Worm (Caenorhabditis elegans) whole organism, early embryonic: Measurements from ENCODE around the gene zipt-7.1.

Experiments
- F13C5.2 ChIP-seq: sonication (generic microtip); optimal IDR thresholded peaks from 2 replicates; lab custom pipeline; 2017; ENCODE audit warnings: mild to moderate bottlenecking, missing genetic modification characterization, inconsistent platforms, missing compliant biosample characterization
- ama-1 ChIP-seq: fragments of 150-350 bp; optimal IDR thresholded peaks from 2 replicates; lab custom pipeline; 2014
- flt-1 ChIP-seq: fragments of 200-800 bp; sonication (Bioruptor generic); IDR thresholded peaks from 2 replicates; pipeline ENCODE4 v1.3.6; 2022; ENCODE audit warnings: missing genetic modification characterization, missing compliant biosample characterization
- hmg-4 ChIP-seq: fragments of 200-800 bp; sonication (Bioruptor generic); optimal IDR thresholded peaks from 2 replicates; lab custom pipeline; 2018; ENCODE audit warnings: mild to moderate bottlenecking, missing genetic modification characterization, missing compliant biosample characterization
- sea-1 ChIP-seq: fragments of 200-800 bp; sonication (Bioruptor generic); conservative IDR thresholded peaks from 2 replicates; pipeline ENCODE4 v1.3.6; 2022; ENCODE audit warnings: missing genetic modification characterization, missing compliant biosample characterization
- tra-4 ChIP-seq: sonication (generic microtip); optimal IDR thresholded peaks from 2 replicates; lab custom pipeline; 2017; ENCODE audit warnings: missing genetic modification characterization, missing compliant biosample characterization

ce11 chrIV:17258824-17259223, 29.1 kb downstream of the zipt-7.1 start:
- no peak for TF ChIP-seq sea-1 (GFP tag; lab: Robert Waterston, UW)
- no peak for TF ChIP-seq tra-4 (tag; lab: Kevin White, UChicago)
- TF ChIP-seq ama-1 (lab: Kevin White, UChicago): no peak
- no peak for TF ChIP-seq F13C5.2
- no peak for TF ChIP-seq hmg-4 (GFP tag; lab: Kevin White, UChicago)
- no peak for TF ChIP-seq flt-1 (GFP tag; lab: Robert Waterston, UW)
